Fruit fly (Drosophila melanogaster): ENCODE results near the gene loaf.

- no peak for TF ChIP-seq Myc (optimal IDR thresholded peaks at IDR 0.05)
- TF ChIP-seq psq (optimal IDR thresholded peaks at IDR 0.05), result no peak
Measured at dm6 chr3L:11684522-11684851, 81.5 kb downstream of the loaf start.
